Fruit fly (Drosophila melanogaster): ENCODE data around the gene CG17721.

The CG17721 gene

DNA sequence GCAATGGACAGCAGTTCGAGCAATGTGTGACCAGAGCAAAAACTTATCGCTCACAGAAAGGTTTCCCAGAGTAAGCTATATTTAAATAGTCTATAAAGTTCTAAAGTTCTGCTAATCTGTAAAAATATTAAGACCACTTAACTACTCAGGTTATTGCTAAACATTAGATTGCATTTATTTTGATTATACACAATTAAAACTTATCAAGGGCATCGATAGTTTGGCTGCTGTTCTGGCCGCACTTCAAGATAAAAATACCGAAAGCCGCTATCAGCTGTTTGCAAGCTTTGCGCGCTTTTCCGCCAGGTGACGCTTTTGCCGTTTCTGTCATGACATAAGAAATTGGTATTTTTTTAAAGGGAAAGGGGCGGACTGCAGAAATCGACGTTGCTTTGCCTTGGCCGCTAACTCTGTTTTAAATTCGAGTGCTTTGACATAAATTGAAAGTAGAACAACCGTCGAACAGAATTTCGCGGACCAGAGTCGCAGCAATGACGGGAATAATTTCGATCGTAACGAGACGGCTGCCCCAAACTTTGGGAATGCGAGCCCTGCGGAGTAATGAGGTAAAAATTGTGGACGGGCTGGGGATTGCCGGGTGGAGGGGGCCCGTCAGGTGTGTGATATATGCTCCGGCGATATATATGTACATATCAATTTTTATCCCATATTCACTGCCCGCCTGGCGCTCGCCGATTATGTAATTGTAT, 9.2 kb downstream of the CG17721 start, which contains the start of the genes CG17734 and CG5214 (continued):
- TF ChIP-seq YL-1 (GFP tag; optimal IDR thresholded peaks at IDR 0.05) (peak; percentile 48), bbx (GFP tag; IDR thresholded peaks at IDR 0.05; ENCODE audit: partially characterized antibody) (peak; percentile 61), CG15011 (GFP tag; optimal IDR thresholded peaks at IDR 0.05) (no peak), HLH54F (GFP tag; optimal IDR thresholded peaks at IDR 0.05) (peak; percentile 51), CG34224 (GFP tag; IDR thresholded peaks at IDR 0.05; ENCODE audit: partially characterized antibody) (peak; percentile 69), Mes4 (GFP tag; optimal IDR thresholded peaks at IDR 0.05) (peak; percentile 17), CG5245 (GFP tag; optimal IDR thresholded peaks at IDR 0.05) (peak; percentile 12), Hr3 (GFP tag; optimal IDR thresholded peaks at IDR 0.05) (peak; percentile 65), fu2 (GFP tag; optimal IDR thresholded peaks at IDR 0.05) (peak; percentile 34), hkb (optimal IDR thresholded peaks at IDR 0.05) (peak; percentile 78), hkb (GFP tag; IDR thresholded peaks at IDR 0.05) (no peak), zen2 (GFP tag; IDR thresholded peaks at IDR 0.05; ENCODE audit: partially characterized antibody) (no peak; the same call in 2 of the 3 replicates), ranshi (GFP tag; IDR thresholded peaks at IDR 0.05) (0 out of 2 replicates have a peak, but pooled peaks have one; percentile 5), CG4424 (GFP tag; optimal IDR thresholded peaks at IDR 0.05) (peak; percentile 27), CG10543 (GFP tag; optimal IDR thresholded peaks at IDR 0.05) (no peak), CG42726 (GFP tag; IDR thresholded peaks at IDR 0.05; ENCODE audit: partially characterized antibody) (0 out of 2 replicates have a peak, but pooled peaks have one; percentile 13), CG13287 (GFP tag; IDR thresholded peaks at IDR 0.05; ENCODE audit: partially characterized antibody) (peak; percentile 86), Awh (GFP tag; IDR thresholded peaks at IDR 0.05) (no peak), pzg (GFP tag; optimal IDR thresholded peaks at IDR 0.05) (peak; percentile 86), CG4854 (GFP tag; optimal IDR thresholded peaks at IDR 0.05) (peak; percentile 23), TFAM (GFP tag; optimal IDR thresholded peaks at IDR 0.05) (no peak), pho (GFP tag; optimal IDR thresholded peaks at IDR 0.05) (peak; percentile 29), CG34376 (GFP tag; optimal IDR thresholded peaks at IDR 0.05) (peak; percentile 32), lov (optimal IDR thresholded peaks at IDR 0.05) (no peak), lov (GFP tag; IDR thresholded peaks at IDR 0.05) (no peak), Optix (GFP tag; IDR thresholded peaks at IDR 0.05) (no peak), GATAe (GFP tag; conservative IDR thresholded peaks at IDR 0.05) (peak; percentile 35; the same call in 1 of the 2 replicates), CG9797 (GFP tag; optimal IDR thresholded peaks at IDR 0.05) (peak; percentile 76), CG13624 (GFP tag; optimal IDR thresholded peaks at IDR 0.05) (peak; percentile 23), tup (GFP tag; optimal IDR thresholded peaks at IDR 0.05) (no peak), fd96Cb (tag; optimal IDR thresholded peaks at IDR 0.05) (no peak), CG31441 (GFP tag; IDR thresholded peaks at IDR 0.05) (peak; percentile 41; the same call in 1 of the 2 replicates), CG1647 (GFP tag; optimal IDR thresholded peaks at IDR 0.05) (peak; percentile 4), jing (GFP tag; optimal IDR thresholded peaks at IDR 0.05) (no peak), Opbp (GFP tag; IDR thresholded peaks at IDR 0.05; ENCODE audit: partially characterized antibody) (peak; percentile 69; the same call in 2 of the 3 replicates), CG12659 (GFP tag; optimal IDR thresholded peaks at IDR 0.05) (peak; percentile 86), inv (GFP tag; IDR thresholded peaks at IDR 0.05; ENCODE audit: partially characterized antibody) (peak; percentile 71), ato (GFP tag; IDR thresholded peaks at IDR 0.05; ENCODE audit: partially characterized antibody) (no peak), kay (GFP tag; optimal IDR thresholded peaks at IDR 0.05) (peak; percentile 21), Dll (GFP tag; IDR thresholded peaks at IDR 0.05; ENCODE audit: partially characterized antibody) (peak; percentile 87), usp (GFP tag; optimal IDR thresholded peaks at IDR 0.05) (no peak), HLH4C (GFP tag; IDR thresholded peaks at IDR 0.05; ENCODE audit: partially characterized antibody) (peak; percentile 58; the same call in 2 of the 3 replicates), Ets65A (GFP tag) (peak; percentile 79), az2 (GFP tag; optimal IDR thresholded peaks at IDR 0.05) (peak; percentile 7), Sry-β (GFP tag; optimal IDR thresholded peaks at IDR 0.05) (no peak), CG10267 (tag; optimal IDR thresholded peaks at IDR 0.05) (peak; percentile 32), Bgb (GFP tag; IDR thresholded peaks at IDR 0.05; ENCODE audit: partially characterized antibody) (peak; percentile 60), CG8359 (GFP tag; optimal IDR thresholded peaks at IDR 0.05; ENCODE audit: borderline replicate concordance) (no peak)
